Fruit fly (Drosophila melanogaster): ENCODE data around the gene CG2256.
A peak's percentile ranks its signal among the peaks of the same experiment; 100 is the strongest.

The CG2256 gene

dm6 chrX:8113386-8114279 lies 26.6 kb upstream of the CG2256 start:
- TF ChIP-seq CG6276 (GFP tag; optimal IDR thresholded peaks at IDR 0.05), result no peak
- peak; percentile 24 for TF ChIP-seq Hr4 (GFP tag; optimal IDR thresholded peaks at IDR 0.05)
- no peak for TF ChIP-seq ss (GFP tag; optimal IDR thresholded peaks at IDR 0.05)
- peak; percentile 15 for TF ChIP-seq acj6 (GFP tag; optimal IDR thresholded peaks at IDR 0.05)
- no peak for TF ChIP-seq CG8632 (GFP tag; optimal IDR thresholded peaks at IDR 0.05)
- no peak for TF ChIP-seq spab (GFP tag; optimal IDR thresholded peaks at IDR 0.05)
- peak; percentile 28; the same call in 1 of the 3 replicates for TF ChIP-seq eg (GFP tag; IDR thresholded peaks at IDR 0.05)
- no peak for TF ChIP-seq Smox (GFP tag; optimal IDR thresholded peaks at IDR 0.05)
- peak; percentile 6 for TF ChIP-seq CG32006 (GFP tag; optimal IDR thresholded peaks at IDR 0.05)
- TF ChIP-seq Eip75B (GFP tag; optimal IDR thresholded peaks at IDR 0.05), result no peak
- no peak for TF ChIP-seq CG6808 (GFP tag; optimal IDR thresholded peaks at IDR 0.05)
- peak; percentile 17 for TF ChIP-seq CG10631 (GFP tag; optimal IDR thresholded peaks at IDR 0.05)
- no peak for TF ChIP-seq CG3919 (GFP tag; optimal IDR thresholded peaks at IDR 0.05)
- TF ChIP-seq Ets96B (tag; optimal IDR thresholded peaks at IDR 0.05), result no peak
- TF ChIP-seq Hr38 (GFP tag; optimal IDR thresholded peaks at IDR 0.05), result no peak
- TF ChIP-seq Ets21C (GFP tag; optimal IDR thresholded peaks at IDR 0.05), result no peak
- TF ChIP-seq fd85E (GFP tag; optimal IDR thresholded peaks at IDR 0.05), result no peak
- TF ChIP-seq Lpt (GFP tag; optimal IDR thresholded peaks at IDR 0.05), result no peak
- peak; percentile 15 for TF ChIP-seq esn (GFP tag; optimal IDR thresholded peaks at IDR 0.05)
- TF ChIP-seq net (GFP tag; optimal IDR thresholded peaks at IDR 0.05), result no peak
- 0 out of 2 replicates have a peak, but pooled peaks have one; percentile 16 for TF ChIP-seq CG15336 (GFP tag; IDR thresholded peaks at IDR 0.05)
- no peak for TF ChIP-seq Sox15 (GFP tag; optimal IDR thresholded peaks at IDR 0.05)
- TF ChIP-seq achi (GFP tag; optimal IDR thresholded peaks at IDR 0.05), result peak; percentile 5
- TF ChIP-seq CG34406 (GFP tag; optimal IDR thresholded peaks at IDR 0.05), result no peak
- TF ChIP-seq fd59A (GFP tag; optimal IDR thresholded peaks at IDR 0.05), result no peak
- no peak for TF ChIP-seq CG3032 (tag; optimal IDR thresholded peaks at IDR 0.05)
- TF ChIP-seq CG4318 (GFP tag; optimal IDR thresholded peaks at IDR 0.05), result no peak
- no peak for TF ChIP-seq Sox102F (GFP tag; optimal IDR thresholded peaks at IDR 0.05)
- peak; percentile 31 for TF ChIP-seq fkh (GFP tag; optimal IDR thresholded peaks at IDR 0.05)
- TF ChIP-seq CG11902 (GFP tag; optimal IDR thresholded peaks at IDR 0.05), result no peak
- TF ChIP-seq svp (GFP tag), result peak; percentile 31
- peak; percentile 21 for TF ChIP-seq topi (GFP tag; optimal IDR thresholded peaks at IDR 0.05)
- no peak for TF ChIP-seq CG8119 (GFP tag; IDR thresholded peaks at IDR 0.05)
- TF ChIP-seq Gug (GFP tag; IDR thresholded peaks at IDR 0.05), result no peak
- peak; percentile 3 for TF ChIP-seq Met (GFP tag; optimal IDR thresholded peaks at IDR 0.05)
- no peak for TF ChIP-seq CG1621 (tag; optimal IDR thresholded peaks at IDR 0.05)
- no peak for TF ChIP-seq CG16779 (tag; optimal IDR thresholded peaks at IDR 0.05)
- peak; percentile 30 for TF ChIP-seq lz (GFP tag; optimal IDR thresholded peaks at IDR 0.05)
- no peak for TF ChIP-seq CG7368 (GFP tag; optimal IDR thresholded peaks at IDR 0.05)
- TF ChIP-seq CG6163 (GFP tag; IDR thresholded peaks at IDR 0.05), result 0 out of 3 replicates have a peak, but pooled peaks have one; percentile 17
- TF ChIP-seq Sox14 (GFP tag; optimal IDR thresholded peaks at IDR 0.05), result no peak
- TF ChIP-seq Eip93F (GFP tag; optimal IDR thresholded peaks at IDR 0.05), result no peak
- TF ChIP-seq vri (GFP tag; optimal IDR thresholded peaks at IDR 0.05), result no peak
- TF ChIP-seq pdm3 (GFP tag; optimal IDR thresholded peaks at IDR 0.05), result peak; percentile 36
- TF ChIP-seq CG6854 (GFP tag; optimal IDR thresholded peaks at IDR 0.05), result no peak
- peak; percentile 50; the same call in 1 of the 2 replicates for TF ChIP-seq CG11294 (GFP tag; IDR thresholded peaks at IDR 0.05)
- TF ChIP-seq CG6792 (GFP tag; optimal IDR thresholded peaks at IDR 0.05), result peak; percentile 0
- peak; percentile 54 for TF ChIP-seq Eip78C (GFP tag)
- TF ChIP-seq Blimp-1 (GFP tag; optimal IDR thresholded peaks at IDR 0.05), result no peak
- no peak for TF ChIP-seq CG11762 (GFP tag; optimal IDR thresholded peaks at IDR 0.05; ENCODE audit: insufficient read depth)

All from whole organism, prepupa.